Fruit fly (Drosophila melanogaster) whole organism, larva: ENCODE data around the gene MAPk-Ak2.

ENCODE experiments used
- noc ChIP-seq: fragments of 200-800 bp; sonication (Bioruptor generic); optimal IDR thresholded peaks from 3 replicates; lab custom pipeline; 2019; ENCODE audit warnings: missing biosample characterization, mild to moderate bottlenecking, missing genetic modification characterization, moderate library complexity

The MAPk-Ak2 gene

dm6 chrX:5764001-5764892 is at the start of gene MAPk-Ak2, which contains the start of gene CG42699:
TSS of gene MAPk-Ak2 (minus strand) at chrX:5764203.
TSS of gene CG42699 (plus strand) at chrX:5764553.
- peak; percentile 46 for TF ChIP-seq noc (tag; lab: Kevin White, UChicago)

dm6 chrX:5812877-5813276 is 48.9 kb upstream of the MAPk-Ak2 start, which contains the start of gene CG44329:
TSS of gene CG44329 (minus strand) at chrX:5812977.
- no peak for TF ChIP-seq noc (tag; lab: Kevin White, UChicago)

dm6 chrX:5808654-5809053 is 44.7 kb upstream of the MAPk-Ak2 start, which contains the start of gene Prosbeta2R1:
TSS of gene Prosbeta2R1 (plus strand) at chrX:5808954.
- no peak for TF ChIP-seq noc (tag; lab: Kevin White, UChicago)

DNA sequence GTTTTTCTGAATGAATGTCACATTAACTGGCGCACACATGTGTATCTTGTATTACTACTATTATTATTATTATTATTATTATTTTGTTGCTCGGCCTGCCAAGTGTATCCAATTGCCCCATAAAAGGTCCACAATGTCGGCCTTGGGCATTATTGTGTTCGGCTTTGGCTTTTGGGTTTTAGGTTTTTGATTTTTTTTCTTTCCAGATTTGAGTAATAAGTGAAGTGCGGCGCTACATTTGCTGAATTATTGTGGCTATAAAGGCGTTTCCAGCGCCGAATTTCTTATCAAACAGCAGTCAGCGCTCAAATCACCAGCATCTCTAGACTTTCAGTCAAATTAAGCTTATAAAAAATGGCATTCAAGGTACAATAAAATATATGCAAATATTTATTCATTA is 40.4 kb upstream of the MAPk-Ak2 start, which contains the start of gene Cpr5C:
Gene Cpr5C (plus strand): TSS at position 301 of the 400 bp plus-strand sequence.
- TF ChIP-seq noc (tag; lab: Kevin White, UChicago) = no peak

dm6 chrX:5800634-5801033 is 36.6 kb upstream of the MAPk-Ak2 start:
- TF ChIP-seq noc (tag; lab: Kevin White, UChicago) = no peak

- TF ChIP-seq noc (tag; lab: Kevin White, UChicago) = no peak
Observed at dm6 chrX:5791840-5792239, 27.8 kb upstream of the MAPk-Ak2 start, which contains the start of gene CG12239. TSS of gene CG12239 (plus strand) at chrX:5792140.

- no peak for TF ChIP-seq noc (tag; lab: Kevin White, UChicago)
Observed at dm6 chrX:5789187-5789586, 25.2 kb upstream of the MAPk-Ak2 start, which contains the start of gene CG15767. TSS of gene CG15767 (plus strand) at chrX:5789487.

- TF ChIP-seq noc (tag; lab: Kevin White, UChicago) = peak; percentile 67
Observed at dm6 chrX:5786559-5786958, 22.6 kb upstream of the MAPk-Ak2 start.

DNA sequence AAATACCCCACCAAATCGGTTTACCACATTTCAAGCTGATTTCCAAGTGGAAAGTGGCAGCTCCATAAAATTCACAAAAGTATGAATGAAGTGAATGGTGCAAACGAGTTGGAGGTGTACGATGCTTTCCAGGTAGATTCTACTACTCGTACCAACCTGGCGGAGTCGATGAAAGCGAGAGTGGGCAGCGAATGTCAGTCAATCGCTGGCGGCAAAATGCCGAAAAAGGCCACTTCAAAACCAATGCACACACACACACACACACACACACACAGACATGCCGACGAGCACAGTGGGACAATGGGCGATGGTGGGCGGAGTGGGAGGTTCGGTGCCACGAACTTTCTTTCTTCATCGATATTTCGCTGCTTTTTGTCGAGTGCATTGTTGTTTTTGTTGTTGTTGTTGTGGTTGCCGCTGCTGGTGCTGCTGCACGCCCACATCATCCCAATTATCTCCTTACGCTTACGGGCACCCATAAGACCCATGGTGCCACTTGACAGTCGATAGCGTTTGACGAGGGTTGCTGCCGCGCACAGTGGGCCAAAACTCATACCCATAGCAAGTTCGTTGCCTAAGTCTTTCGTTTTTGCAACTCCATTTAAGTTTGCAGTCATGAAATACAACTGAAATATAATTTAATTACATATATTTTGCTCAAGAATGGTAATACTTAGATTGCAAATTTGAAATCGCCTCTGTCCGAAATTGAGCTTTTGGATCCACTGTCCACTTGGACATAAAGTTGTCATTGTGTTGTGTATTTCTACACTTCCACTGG is 19.4 kb upstream of the MAPk-Ak2 start:
- TF ChIP-seq noc (tag; lab: Kevin White, UChicago) = peak; percentile 0

dm6 chrX:5781520-5781919 is 17.5 kb upstream of the MAPk-Ak2 start, which contains the start of gene CG3108:
TSS of gene CG3108 (minus strand) at chrX:5781620.
- no peak for TF ChIP-seq noc (tag; lab: Kevin White, UChicago)

- TF ChIP-seq noc (tag; lab: Kevin White, UChicago) = no peak
Observed at dm6 chrX:5776547-5776946, 12.5 kb upstream of the MAPk-Ak2 start, which contains the start of gene CG42264. TSS of gene CG42264 (minus strand) at chrX:5776647.

DNA sequence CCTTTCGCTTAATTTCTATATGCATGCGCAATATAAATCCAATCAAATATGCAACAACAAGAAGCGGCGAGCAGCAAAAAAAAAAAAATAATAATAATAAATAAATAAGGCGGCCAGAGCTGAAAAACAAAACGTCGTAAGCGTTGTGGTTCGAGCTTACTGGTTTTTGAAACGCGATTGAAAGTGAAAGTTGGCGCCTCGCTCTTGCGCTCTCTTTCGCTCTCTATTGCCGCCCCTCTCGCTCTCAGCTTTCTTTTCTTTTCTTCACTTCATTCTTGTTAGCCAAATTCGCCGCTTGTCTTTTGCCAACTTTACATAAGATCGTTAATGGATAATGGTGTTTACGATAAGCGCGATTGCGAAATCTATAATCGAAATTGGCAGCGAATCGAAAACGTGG is 8.4 kb upstream of the MAPk-Ak2 start:
- no peak for TF ChIP-seq noc (tag; lab: Kevin White, UChicago)

dm6 chrX:5770730-5771181 is 6.8 kb upstream of the MAPk-Ak2 start, which contains the start of gene CG3097:
TSS of gene CG3097 (minus strand) at chrX:5770780.
- TF ChIP-seq noc (tag; lab: Kevin White, UChicago) = no peak

DNA sequence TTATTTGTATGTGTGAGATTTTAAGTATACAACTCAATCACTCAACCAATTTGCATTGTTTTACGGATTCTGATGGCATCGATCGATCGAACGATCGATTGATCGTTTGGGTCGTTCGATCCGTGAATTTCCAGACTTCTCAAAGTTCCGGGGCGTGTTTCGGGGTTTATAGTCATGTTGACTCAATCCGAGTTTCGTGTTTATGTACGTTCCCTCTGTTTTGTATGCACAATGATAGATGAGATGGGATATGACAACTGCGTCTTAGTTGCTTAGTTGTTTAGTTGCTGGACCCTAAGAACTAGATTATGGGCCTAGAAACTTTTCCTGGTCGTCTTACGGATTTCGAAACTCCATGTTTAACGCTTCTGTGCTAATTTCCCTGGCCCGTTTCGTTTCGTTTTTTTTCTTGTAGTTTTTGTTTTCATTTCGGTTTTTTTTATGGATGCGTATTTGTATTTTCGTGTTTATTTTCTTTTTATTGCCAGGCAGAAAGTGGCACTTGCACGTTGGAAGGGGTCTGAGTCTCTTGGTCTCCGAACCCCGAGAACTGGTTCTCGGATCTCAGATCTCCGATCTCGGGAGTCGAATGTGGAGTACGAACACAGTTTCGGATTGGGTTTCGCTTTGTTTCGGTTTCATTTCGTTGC is 4.7 kb upstream of the MAPk-Ak2 start:
- TF ChIP-seq noc (tag; lab: Kevin White, UChicago) = no peak

dm6 chrX:5766732-5767131 is 2.7 kb upstream of the MAPk-Ak2 start:
- TF ChIP-seq noc (tag; lab: Kevin White, UChicago) = no peak
